Fruit fly (Drosophila melanogaster): ENCODE results near the gene ND-B22.

Gene ND-B22

DNA sequence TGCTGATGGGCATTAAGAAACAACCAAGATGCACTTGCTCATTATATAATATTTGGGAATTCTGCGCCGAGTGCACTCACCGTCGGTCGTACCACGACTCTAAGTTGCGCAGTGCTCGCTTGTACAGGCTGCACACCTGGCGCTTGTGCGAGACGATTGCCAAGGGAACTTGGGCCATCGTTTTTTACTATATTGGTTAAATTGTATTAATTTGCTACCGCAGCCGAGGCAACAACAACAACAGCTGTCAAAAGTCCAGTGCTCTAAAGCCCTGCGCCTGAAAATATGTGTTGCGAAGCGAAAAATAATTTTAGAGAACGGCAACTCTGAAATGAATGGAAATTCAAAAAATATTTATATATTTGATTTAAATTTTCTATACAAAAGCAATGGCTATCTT lies at the start of gene ND-B22:
Gene ND-B22, minus strand, starts transcription at position 349 of the 400 bp plus-strand sequence.
- TF ChIP-seq Abd-B (GFP tag; optimal IDR thresholded peaks at IDR 0.05) (no peak), pan (optimal IDR thresholded peaks at IDR 0.05) (no peak), Dfd (GFP tag; optimal IDR thresholded peaks at IDR 0.05) (no peak), N (GFP tag; optimal IDR thresholded peaks at IDR 0.05) (no peak), sv (GFP tag; optimal IDR thresholded peaks at IDR 0.05) (peak; percentile 26), rgr (GFP tag; optimal IDR thresholded peaks at IDR 0.05) (peak; percentile 75), dsf (GFP tag; optimal IDR thresholded peaks at IDR 0.05; ENCODE audit: borderline replicate concordance) (peak; percentile 19), foxo (GFP tag; optimal IDR thresholded peaks at IDR 0.05) (peak in 1 of 2 experiments; percentile 65), Rel (GFP tag; optimal IDR thresholded peaks at IDR 0.05) (no peak), Rel (tag; optimal IDR thresholded peaks at IDR 0.05) (no peak), lola (GFP tag; optimal IDR thresholded peaks at IDR 0.05) (no peak), CG9705 (GFP tag; optimal IDR thresholded peaks at IDR 0.05) (peak; percentile 42), Myc (optimal IDR thresholded peaks at IDR 0.05) (no peak), OdsH (GFP tag; optimal IDR thresholded peaks at IDR 0.05) (peak; percentile 28), CG32264 (GFP tag; optimal IDR thresholded peaks at IDR 0.05) (no peak), usp (GFP tag; optimal IDR thresholded peaks at IDR 0.05) (no peak), tai (GFP tag; optimal IDR thresholded peaks at IDR 0.05) (no peak), h (GFP tag; optimal IDR thresholded peaks at IDR 0.05) (peak; percentile 69), Jra (GFP tag; optimal IDR thresholded peaks at IDR 0.05) (peak; percentile 47), Hr78 (GFP tag; optimal IDR thresholded peaks at IDR 0.05) (no peak), fru (GFP tag; optimal IDR thresholded peaks at IDR 0.05) (peak; percentile 30), HLH106 (tag; optimal IDR thresholded peaks at IDR 0.05) (peak; percentile 46), GATAd (GFP tag; optimal IDR thresholded peaks at IDR 0.05) (peak; percentile 16), Hnf4 (GFP tag; optimal IDR thresholded peaks at IDR 0.05) (peak; percentile 80), Dif (GFP tag; optimal IDR thresholded peaks at IDR 0.05; ENCODE audit: partially characterized antibody) (no peak), Hr83 (GFP tag; optimal IDR thresholded peaks at IDR 0.05; ENCODE audit: poor library complexity, severe bottlenecking) (peak; percentile 86), dmrt93B (GFP tag; optimal IDR thresholded peaks at IDR 0.05) (no peak), sage (GFP tag; optimal IDR thresholded peaks at IDR 0.05) (peak; percentile 50), psq (GFP tag; optimal IDR thresholded peaks at IDR 0.05) (peak; percentile 29), woc (GFP tag; optimal IDR thresholded peaks at IDR 0.05) (peak; percentile 19), brk (GFP tag; optimal IDR thresholded peaks at IDR 0.05) (no peak), br (GFP tag; optimal IDR thresholded peaks at IDR 0.05) (peak; percentile 40), ey (GFP tag; optimal IDR thresholded peaks at IDR 0.05) (peak; percentile 23), Mio (GFP tag; optimal IDR thresholded peaks at IDR 0.05) (no peak), CrebA (GFP tag; optimal IDR thresholded peaks at IDR 0.05; ENCODE audit: borderline replicate concordance) (no peak), Sp1 (GFP tag; optimal IDR thresholded peaks at IDR 0.05) (peak; percentile 28), Vsx2 (GFP tag; optimal IDR thresholded peaks at IDR 0.05; ENCODE audit: partially characterized antibody) (no peak)

DNA sequence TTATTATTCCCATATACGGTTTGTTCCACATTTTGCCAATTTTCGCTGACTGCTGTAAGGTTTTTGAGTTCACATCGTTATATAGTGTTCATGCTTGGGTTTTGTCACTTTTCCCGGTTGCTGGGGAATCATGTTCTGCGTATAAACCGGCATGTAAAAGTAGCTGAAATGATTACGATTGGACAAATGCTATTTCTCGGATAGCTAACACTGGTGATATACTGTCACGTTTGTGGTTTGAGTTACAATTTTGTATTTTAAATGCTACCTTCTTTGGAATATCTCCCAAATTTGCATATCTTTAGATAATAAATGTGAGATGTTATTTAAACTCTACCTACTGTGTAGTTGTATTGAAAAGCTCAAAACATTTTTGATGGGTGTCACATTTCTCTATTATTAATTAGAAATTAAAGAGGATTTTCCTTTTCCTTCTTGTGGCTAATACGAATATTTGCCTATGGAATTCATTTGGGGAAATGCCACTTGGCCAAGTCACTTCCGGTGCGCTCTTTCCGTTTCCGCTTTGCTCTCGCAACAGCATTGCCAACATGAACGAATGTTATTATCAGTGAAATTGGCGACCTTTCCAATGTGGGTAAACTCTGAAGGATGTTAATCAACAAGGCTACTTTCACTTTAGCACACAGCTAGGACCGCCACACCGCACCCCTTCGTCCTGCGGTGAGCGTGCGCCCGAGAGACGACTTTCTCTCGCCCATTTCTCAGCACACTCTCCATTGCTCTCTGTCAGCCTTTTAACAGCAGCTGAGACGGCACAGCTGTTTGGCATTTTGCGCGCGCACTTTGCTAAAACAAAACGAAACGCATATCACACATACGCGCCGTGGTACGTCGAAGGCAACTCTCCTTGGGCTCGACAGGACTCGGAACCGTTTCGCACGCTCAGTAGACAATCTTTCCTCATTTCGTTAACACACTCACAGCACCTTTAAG lies 43.9 kb upstream of the ND-B22 start, which contains the start of the genes CG16956, CG42784 and CG43850:
Gene CG16956, minus strand, starts transcription at position 51 of the 957 bp plus-strand sequence.
Gene CG42784, plus strand, starts transcription at position 907 of the 957 bp plus-strand sequence.
Gene CG43850, plus strand, starts transcription at position 907 of the 957 bp plus-strand sequence.
- TF ChIP-seq Hnf4 (GFP tag; optimal IDR thresholded peaks at IDR 0.05) (no peak), Vsx2 (GFP tag; optimal IDR thresholded peaks at IDR 0.05; ENCODE audit: partially characterized antibody) (peak; percentile 7)

DNA sequence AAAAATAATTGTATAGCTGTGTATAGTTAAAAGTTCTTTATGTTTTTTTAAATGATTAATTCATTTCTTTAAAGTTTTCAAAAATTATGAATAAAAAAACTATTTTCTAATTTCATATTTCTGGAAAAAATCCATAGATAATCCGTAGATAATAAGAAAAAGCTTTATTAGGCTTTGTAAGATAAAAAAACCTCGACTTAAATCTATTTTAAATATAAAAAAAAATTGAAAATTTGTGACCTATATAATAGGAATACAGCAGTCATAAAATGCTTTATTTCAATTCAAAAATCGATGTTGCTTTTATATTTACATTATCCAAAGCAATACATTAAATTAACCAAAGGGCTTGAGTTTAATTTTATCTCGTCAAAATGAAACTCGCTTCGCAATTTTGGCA lies 41.3 kb upstream of the ND-B22 start, which contains the start of gene Flad2:
Gene Flad2, plus strand, starts transcription at position 301 of the 400 bp plus-strand sequence.
- TF ChIP-seq rgr (GFP tag; optimal IDR thresholded peaks at IDR 0.05) (no peak), CG9705 (GFP tag; optimal IDR thresholded peaks at IDR 0.05) (no peak), Mio (GFP tag; optimal IDR thresholded peaks at IDR 0.05) (no peak), sage (GFP tag; optimal IDR thresholded peaks at IDR 0.05) (no peak), woc (GFP tag; optimal IDR thresholded peaks at IDR 0.05) (no peak), jim (GFP tag; optimal IDR thresholded peaks at IDR 0.05) (no peak), Myc (optimal IDR thresholded peaks at IDR 0.05) (no peak), Hr78 (GFP tag; optimal IDR thresholded peaks at IDR 0.05) (no peak), dsf (GFP tag; optimal IDR thresholded peaks at IDR 0.05; ENCODE audit: borderline replicate concordance) (no peak), h (GFP tag; optimal IDR thresholded peaks at IDR 0.05) (no peak), Jra (GFP tag; optimal IDR thresholded peaks at IDR 0.05) (no peak)

Data from whole organism, wandering third instar larva.